Worm (Caenorhabditis elegans) whole organism, early embryonic: ENCODE measurements around the gene prde-1.

Experiments
- B0310.2 ChIP-seq: sonication (generic microtip); optimal IDR thresholded peaks from 2 replicates; lab custom pipeline; 2016; ENCODE audit warnings: mild to moderate bottlenecking, missing genetic modification characterization, missing compliant biosample characterization
- F13C5.2 ChIP-seq: sonication (generic microtip); optimal IDR thresholded peaks from 2 replicates; lab custom pipeline; 2017; ENCODE audit warnings: mild to moderate bottlenecking, missing genetic modification characterization, inconsistent platforms, missing compliant biosample characterization
- aly-1 ChIP-seq: sonication (generic microtip); optimal IDR thresholded peaks from 2 replicates; lab custom pipeline; 2016; ENCODE audit warnings: missing genetic modification characterization, missing compliant biosample characterization
- ama-1 ChIP-seq: fragments of 150-350 bp; optimal IDR thresholded peaks from 2 replicates; lab custom pipeline; 2014
- ceh-13 ChIP-seq: fragments of 200-800 bp; sonication (Bioruptor generic); optimal IDR thresholded peaks from 2 replicates; lab custom pipeline; 2018; ENCODE audit warnings: mild to moderate bottlenecking, missing genetic modification characterization, missing compliant biosample characterization
- ceh-36 ChIP-seq: sonication (generic microtip); optimal IDR thresholded peaks from 2 replicates; lab custom pipeline; 2016; ENCODE audit warnings: missing genetic modification characterization, inconsistent platforms, missing compliant biosample characterization
- ets-7 ChIP-seq: sonication (generic microtip); optimal IDR thresholded peaks from 2 replicates; lab custom pipeline; 2016; ENCODE audit warnings: missing genotype, missing genetic modification characterization, missing compliant biosample characterization
- flt-1 ChIP-seq: fragments of 200-800 bp; sonication (Bioruptor generic); IDR thresholded peaks from 2 replicates; pipeline ENCODE4 v1.3.6; 2022; ENCODE audit warnings: missing genetic modification characterization, missing compliant biosample characterization
- hmbx-1 ChIP-seq: sonication (generic microtip); optimal IDR thresholded peaks from 2 replicates; lab custom pipeline; 2016; ENCODE audit warnings: mild to moderate bottlenecking, missing genetic modification characterization, missing compliant biosample characterization
- hmg-4 ChIP-seq: fragments of 200-800 bp; sonication (Bioruptor generic); optimal IDR thresholded peaks from 2 replicates; lab custom pipeline; 2018; ENCODE audit warnings: mild to moderate bottlenecking, missing genetic modification characterization, missing compliant biosample characterization
- hnd-1 ChIP-seq: sonication (generic microtip); optimal IDR thresholded peaks from 2 replicates; lab custom pipeline; 2016; ENCODE audit warnings: missing genetic modification characterization, missing compliant biosample characterization
- pes-1 ChIP-seq: fragments of 200-800 bp; sonication (Bioruptor generic); IDR thresholded peaks from 2 replicates; pipeline ENCODE4 v1.3.6; 2022; ENCODE audit warnings: missing genetic modification reagents, missing genetic modification characterization, missing compliant biosample characterization
- scrt-1 ChIP-seq: fragments of 200-800 bp; sonication (Bioruptor generic); IDR thresholded peaks from 2 replicates; pipeline ENCODE4 v1.3.6; 2022; ENCODE audit warnings: missing genetic modification characterization, missing compliant biosample characterization
- sea-1 ChIP-seq: fragments of 200-800 bp; sonication (Bioruptor generic); conservative IDR thresholded peaks from 2 replicates; pipeline ENCODE4 v1.3.6; 2022; ENCODE audit warnings: missing genetic modification characterization, missing compliant biosample characterization
- tbx-11 ChIP-seq: fragments of 200-800 bp; sonication (Bioruptor generic); IDR thresholded peaks from 2 replicates; pipeline ENCODE4 v1.3.6; 2022; ENCODE audit warnings: missing genetic modification characterization, missing compliant biosample characterization
- tbx-37 ChIP-seq: fragments of 200-800 bp; sonication (Bioruptor generic); conservative IDR thresholded peaks from 2 replicates; pipeline ENCODE4 v1.3.6; 2022; ENCODE audit warnings: missing genetic modification reagents, missing genetic modification characterization, missing compliant biosample characterization
- tra-4 ChIP-seq: sonication (generic microtip); optimal IDR thresholded peaks from 2 replicates; lab custom pipeline; 2017; ENCODE audit warnings: missing genetic modification characterization, missing compliant biosample characterization

Gene prde-1

DNA sequence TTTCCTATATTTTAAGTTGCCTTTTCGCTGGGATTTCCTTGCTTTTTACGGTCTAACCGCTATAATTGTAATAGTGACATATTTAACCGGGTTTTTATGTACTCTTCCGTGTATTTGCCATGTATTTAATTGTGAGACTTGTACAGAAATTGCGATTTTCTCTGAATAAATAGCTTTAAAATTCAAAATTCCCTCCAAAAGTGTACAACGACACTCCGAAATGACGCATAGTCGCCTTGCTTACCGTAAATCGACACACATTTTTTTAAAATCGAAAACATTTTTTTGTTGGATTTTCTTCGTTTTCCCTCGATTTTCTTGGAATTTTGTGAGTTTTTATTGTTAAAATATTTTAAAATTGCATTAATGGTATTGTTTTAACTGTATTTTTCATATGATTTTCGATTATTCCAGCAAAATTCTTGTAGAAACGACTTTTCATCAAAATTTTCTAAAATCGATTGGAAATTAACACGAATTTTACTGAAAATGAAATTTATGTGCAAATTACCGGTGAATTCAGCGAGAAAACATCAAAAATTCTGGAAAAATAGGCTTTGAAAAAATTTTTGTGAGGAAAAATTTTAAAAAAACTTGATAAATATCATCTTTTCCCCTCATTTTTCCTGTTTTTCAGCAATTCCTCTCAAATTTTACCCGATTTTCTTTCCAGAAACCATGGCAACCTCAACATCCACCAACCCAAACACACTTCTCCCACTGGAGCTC, 31.8 kb downstream of the prde-1 start, which contains the start of gene lsm-5:
TSS of gene lsm-5 (plus strand) at position 679 of the 729 bp plus-strand sequence.
- TF ChIP-seq ama-1 (lab: Kevin White, UChicago) (no peak), ets-7 (tag; lab: Kevin White, UChicago) (no peak), tbx-37 (GFP tag; lab: Robert Waterston, UW) (no peak), tbx-11 (GFP tag; lab: Robert Waterston, UW) (no peak), ceh-36 (tag; lab: Kevin White, UChicago) (no peak), ceh-13 (GFP tag; lab: Kevin White, UChicago) (no peak), flt-1 (GFP tag; lab: Robert Waterston, UW) (no peak), F13C5.2 (no peak), tra-4 (tag; lab: Kevin White, UChicago) (no peak), scrt-1 (GFP tag; lab: Robert Waterston, UW) (no peak), B0310.2 (tag; lab: Kevin White, UChicago) (no peak), aly-1 (tag; lab: Kevin White, UChicago) (no peak), hmbx-1 (tag; lab: Kevin White, UChicago) (no peak), hnd-1 (no peak)

DNA sequence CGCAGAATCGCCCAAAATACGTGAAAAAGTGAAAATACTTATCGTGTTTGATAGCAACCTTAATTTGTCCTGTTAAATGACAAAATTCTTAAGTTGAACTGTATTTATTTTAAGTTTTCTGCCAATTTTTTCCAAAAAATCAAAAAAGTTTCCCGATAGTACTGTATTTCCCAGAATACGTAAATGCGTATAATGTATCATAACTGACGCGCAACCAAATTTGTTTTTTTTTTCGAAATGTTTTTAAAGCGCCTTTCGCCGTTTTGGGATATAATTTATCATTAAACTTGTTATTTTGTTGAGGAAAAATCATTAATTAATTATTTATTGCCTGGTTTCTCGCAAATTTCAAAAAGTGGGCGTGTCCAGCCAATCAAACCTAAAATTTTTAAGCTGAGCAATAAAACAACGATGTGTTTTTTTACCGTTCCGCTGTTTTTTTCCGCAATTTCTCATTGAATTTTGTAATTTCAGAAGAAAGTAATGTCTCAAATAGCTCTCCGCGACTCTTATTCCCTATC, 33.0 kb downstream of the prde-1 start, which contains the start of gene fbxa-95:
TSS of gene fbxa-95 (plus strand) at position 471 of the 521 bp plus-strand sequence.
- TF ChIP-seq ceh-13 (GFP tag; lab: Kevin White, UChicago): no peak
- no peak for TF ChIP-seq flt-1 (GFP tag; lab: Robert Waterston, UW)
- TF ChIP-seq hnd-1: no peak
- no peak for TF ChIP-seq aly-1 (tag; lab: Kevin White, UChicago)
- TF ChIP-seq scrt-1 (GFP tag; lab: Robert Waterston, UW): no peak
- TF ChIP-seq ama-1 (lab: Kevin White, UChicago): no peak

DNA sequence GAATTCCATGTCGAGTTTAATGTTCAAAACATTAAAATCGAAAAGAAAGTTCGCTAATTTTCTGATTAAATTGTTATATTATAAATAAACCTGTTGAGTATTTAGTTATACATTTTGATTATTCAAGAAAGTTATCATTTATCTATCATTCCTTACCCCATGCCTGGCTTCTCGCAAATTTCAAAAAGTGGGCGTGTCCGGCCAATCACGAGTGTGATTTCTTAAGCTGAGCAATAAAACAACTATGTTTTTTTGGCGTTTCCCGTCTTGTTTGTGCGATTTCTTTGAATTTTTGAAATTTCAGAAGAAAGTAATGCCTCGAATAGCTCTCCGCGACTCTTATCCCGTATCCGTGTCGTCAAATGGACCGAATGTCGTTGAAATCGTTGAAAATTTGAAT, 34.6 kb downstream of the prde-1 start, which contains the start of gene fbxa-94:
TSS of gene fbxa-94 (plus strand) at position 301 of the 400 bp plus-strand sequence.
- TF ChIP-seq flt-1 (GFP tag; lab: Robert Waterston, UW) (no peak), pes-1 (GFP tag; lab: Robert Waterston, UW) (no peak), hnd-1 (no peak), F13C5.2 (no peak), sea-1 (GFP tag; lab: Robert Waterston, UW) (no peak), tra-4 (tag; lab: Kevin White, UChicago) (no peak), ets-7 (tag; lab: Kevin White, UChicago) (no peak), hmg-4 (GFP tag; lab: Kevin White, UChicago) (no peak), B0310.2 (tag; lab: Kevin White, UChicago) (no peak), ceh-36 (tag; lab: Kevin White, UChicago) (no peak), ceh-13 (GFP tag; lab: Kevin White, UChicago) (no peak), aly-1 (tag; lab: Kevin White, UChicago) (no peak), ama-1 (lab: Kevin White, UChicago) (no peak), tbx-11 (GFP tag; lab: Robert Waterston, UW) (no peak), hmbx-1 (tag; lab: Kevin White, UChicago) (no peak), scrt-1 (GFP tag; lab: Robert Waterston, UW) (no peak), tbx-37 (GFP tag; lab: Robert Waterston, UW) (no peak)

DNA sequence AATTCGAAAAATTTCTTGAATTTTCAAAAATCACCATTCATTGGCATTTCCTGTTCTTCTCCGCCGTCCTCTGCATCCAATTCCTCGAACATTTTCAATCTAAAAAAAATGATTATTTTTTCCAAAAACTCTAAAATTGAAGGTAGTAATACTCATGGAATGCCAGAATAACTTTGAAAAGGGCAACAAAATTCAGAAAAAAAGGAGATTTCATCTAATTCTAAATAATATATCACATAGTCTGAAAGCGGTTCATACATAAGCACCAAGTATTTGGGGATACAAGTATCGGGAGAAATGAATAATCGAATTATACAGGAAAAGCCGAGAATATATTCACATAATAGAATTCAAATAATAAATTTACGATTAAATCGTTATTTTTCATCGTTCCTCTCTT, 37.3 kb downstream of the prde-1 start, which contains the start of gene mdt-28:
TSS of gene mdt-28 (minus strand) at position 101 of the 400 bp plus-strand sequence.
- no peak for TF ChIP-seq aly-1 (tag; lab: Kevin White, UChicago)
- no peak for TF ChIP-seq tra-4 (tag; lab: Kevin White, UChicago)

DNA sequence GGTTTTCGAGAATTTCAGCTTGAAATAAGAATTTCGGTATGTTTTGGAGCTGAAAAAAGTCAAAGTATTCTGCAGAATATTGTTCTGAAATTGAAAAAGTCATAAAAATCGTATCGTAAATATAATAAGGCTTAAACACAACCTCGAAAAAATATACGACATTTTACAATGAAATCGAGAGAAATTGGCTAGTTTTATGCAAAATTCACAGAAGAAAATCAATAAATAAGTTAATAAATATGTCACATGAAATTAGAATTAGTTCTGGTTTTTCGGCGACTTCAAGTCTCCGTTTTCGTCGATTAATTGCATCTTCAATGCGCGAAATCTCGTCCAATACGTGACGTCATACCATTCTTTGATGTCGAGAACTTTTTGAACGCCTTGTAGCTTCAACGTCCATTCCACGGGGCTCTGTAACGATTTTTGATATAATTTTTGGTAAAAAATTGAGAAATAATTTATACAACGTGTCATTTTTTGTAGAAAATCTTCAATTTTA, 39.4 kb downstream of the prde-1 start, which contains the start of gene atx-3:
TSS of gene atx-3 (minus strand) at position 51 of the 502 bp plus-strand sequence.
- TF ChIP-seq scrt-1 (GFP tag; lab: Robert Waterston, UW): no peak
- no peak for TF ChIP-seq flt-1 (GFP tag; lab: Robert Waterston, UW)
- no peak for TF ChIP-seq tbx-11 (GFP tag; lab: Robert Waterston, UW)
- TF ChIP-seq hmg-4 (GFP tag; lab: Kevin White, UChicago): no peak
- TF ChIP-seq ets-7 (tag; lab: Kevin White, UChicago): no peak
- TF ChIP-seq ceh-13 (GFP tag; lab: Kevin White, UChicago): no peak
- no peak for TF ChIP-seq hnd-1
- no peak for TF ChIP-seq ama-1 (lab: Kevin White, UChicago)
- no peak for TF ChIP-seq aly-1 (tag; lab: Kevin White, UChicago)
- no peak for TF ChIP-seq F13C5.2
- TF ChIP-seq ceh-36 (tag; lab: Kevin White, UChicago): no peak
- no peak for TF ChIP-seq tra-4 (tag; lab: Kevin White, UChicago)
- no peak for TF ChIP-seq sea-1 (GFP tag; lab: Robert Waterston, UW)
- TF ChIP-seq tbx-37 (GFP tag; lab: Robert Waterston, UW): no peak
- no peak for TF ChIP-seq pes-1 (GFP tag; lab: Robert Waterston, UW)
- no peak for TF ChIP-seq B0310.2 (tag; lab: Kevin White, UChicago)
- no peak for TF ChIP-seq hmbx-1 (tag; lab: Kevin White, UChicago)

DNA sequence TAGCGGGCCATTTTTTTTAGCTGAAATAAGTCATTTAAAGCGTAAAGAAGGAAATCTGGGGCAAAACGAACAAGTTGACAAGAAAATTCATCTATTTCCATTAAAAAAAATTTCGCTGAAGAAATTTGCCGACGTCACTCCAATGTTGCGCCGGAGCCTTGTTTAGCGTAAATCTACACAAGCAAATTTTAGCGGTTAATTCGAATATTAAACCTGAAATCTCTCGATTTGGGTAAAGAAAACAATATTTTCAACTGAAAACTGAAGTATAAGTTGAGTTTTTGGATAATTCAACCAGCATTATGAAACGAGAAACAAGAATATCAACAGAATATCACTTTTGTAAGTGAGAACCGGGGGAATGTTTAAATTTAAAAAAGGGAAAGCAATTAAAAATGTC, 40.3 kb downstream of the prde-1 start, which contains the start of gene F28F8.9:
TSS of gene F28F8.9 (minus strand) at position 288 of the 400 bp plus-strand sequence.
- TF ChIP-seq hmbx-1 (tag; lab: Kevin White, UChicago): no peak
- no peak for TF ChIP-seq ets-7 (tag; lab: Kevin White, UChicago)
